Worm (Caenorhabditis elegans) whole organism, early embryonic: ENCODE data around the gene Y54G2A.16.
A peak's percentile ranks its signal among the peaks of the same experiment; 100 is the strongest.

Source experiments
- B0310.2 ChIP-seq: sonication (generic microtip); optimal IDR thresholded peaks from 2 replicates; lab custom pipeline; 2016; ENCODE audit warnings: mild to moderate bottlenecking, missing genetic modification characterization, missing compliant biosample characterization
- F13C5.2 ChIP-seq: sonication (generic microtip); optimal IDR thresholded peaks from 2 replicates; lab custom pipeline; 2017; ENCODE audit warnings: mild to moderate bottlenecking, missing genetic modification characterization, inconsistent platforms, missing compliant biosample characterization
- aly-1 ChIP-seq: sonication (generic microtip); optimal IDR thresholded peaks from 2 replicates; lab custom pipeline; 2016; ENCODE audit warnings: missing genetic modification characterization, missing compliant biosample characterization
- ama-1 ChIP-seq: fragments of 150-350 bp; optimal IDR thresholded peaks from 2 replicates; lab custom pipeline; 2014
- ceh-13 ChIP-seq: fragments of 200-800 bp; sonication (Bioruptor generic); optimal IDR thresholded peaks from 2 replicates; lab custom pipeline; 2018; ENCODE audit warnings: mild to moderate bottlenecking, missing genetic modification characterization, missing compliant biosample characterization
- ceh-36 ChIP-seq: sonication (generic microtip); optimal IDR thresholded peaks from 2 replicates; lab custom pipeline; 2016; ENCODE audit warnings: missing genetic modification characterization, inconsistent platforms, missing compliant biosample characterization
- ets-7 ChIP-seq: sonication (generic microtip); optimal IDR thresholded peaks from 2 replicates; lab custom pipeline; 2016; ENCODE audit warnings: missing genotype, missing genetic modification characterization, missing compliant biosample characterization
- flt-1 ChIP-seq: fragments of 200-800 bp; sonication (Bioruptor generic); IDR thresholded peaks from 2 replicates; pipeline ENCODE4 v1.3.6; 2022; ENCODE audit warnings: missing genetic modification characterization, missing compliant biosample characterization
- hmbx-1 ChIP-seq: sonication (generic microtip); optimal IDR thresholded peaks from 2 replicates; lab custom pipeline; 2016; ENCODE audit warnings: mild to moderate bottlenecking, missing genetic modification characterization, missing compliant biosample characterization
- hmg-4 ChIP-seq: fragments of 200-800 bp; sonication (Bioruptor generic); optimal IDR thresholded peaks from 2 replicates; lab custom pipeline; 2018; ENCODE audit warnings: mild to moderate bottlenecking, missing genetic modification characterization, missing compliant biosample characterization
- hnd-1 ChIP-seq: sonication (generic microtip); optimal IDR thresholded peaks from 2 replicates; lab custom pipeline; 2016; ENCODE audit warnings: missing genetic modification characterization, missing compliant biosample characterization
- pes-1 ChIP-seq: fragments of 200-800 bp; sonication (Bioruptor generic); IDR thresholded peaks from 2 replicates; pipeline ENCODE4 v1.3.6; 2022; ENCODE audit warnings: missing genetic modification reagents, missing genetic modification characterization, missing compliant biosample characterization
- scrt-1 ChIP-seq: fragments of 200-800 bp; sonication (Bioruptor generic); IDR thresholded peaks from 2 replicates; pipeline ENCODE4 v1.3.6; 2022; ENCODE audit warnings: missing genetic modification characterization, missing compliant biosample characterization
- sea-1 ChIP-seq: fragments of 200-800 bp; sonication (Bioruptor generic); conservative IDR thresholded peaks from 2 replicates; pipeline ENCODE4 v1.3.6; 2022; ENCODE audit warnings: missing genetic modification characterization, missing compliant biosample characterization
- tbx-11 ChIP-seq: fragments of 200-800 bp; sonication (Bioruptor generic); IDR thresholded peaks from 2 replicates; pipeline ENCODE4 v1.3.6; 2022; ENCODE audit warnings: missing genetic modification characterization, missing compliant biosample characterization
- tbx-37 ChIP-seq: fragments of 200-800 bp; sonication (Bioruptor generic); conservative IDR thresholded peaks from 2 replicates; pipeline ENCODE4 v1.3.6; 2022; ENCODE audit warnings: missing genetic modification reagents, missing genetic modification characterization, missing compliant biosample characterization
- tra-4 ChIP-seq: sonication (generic microtip); optimal IDR thresholded peaks from 2 replicates; lab custom pipeline; 2017; ENCODE audit warnings: missing genetic modification characterization, missing compliant biosample characterization

Gene Y54G2A.16

DNA sequence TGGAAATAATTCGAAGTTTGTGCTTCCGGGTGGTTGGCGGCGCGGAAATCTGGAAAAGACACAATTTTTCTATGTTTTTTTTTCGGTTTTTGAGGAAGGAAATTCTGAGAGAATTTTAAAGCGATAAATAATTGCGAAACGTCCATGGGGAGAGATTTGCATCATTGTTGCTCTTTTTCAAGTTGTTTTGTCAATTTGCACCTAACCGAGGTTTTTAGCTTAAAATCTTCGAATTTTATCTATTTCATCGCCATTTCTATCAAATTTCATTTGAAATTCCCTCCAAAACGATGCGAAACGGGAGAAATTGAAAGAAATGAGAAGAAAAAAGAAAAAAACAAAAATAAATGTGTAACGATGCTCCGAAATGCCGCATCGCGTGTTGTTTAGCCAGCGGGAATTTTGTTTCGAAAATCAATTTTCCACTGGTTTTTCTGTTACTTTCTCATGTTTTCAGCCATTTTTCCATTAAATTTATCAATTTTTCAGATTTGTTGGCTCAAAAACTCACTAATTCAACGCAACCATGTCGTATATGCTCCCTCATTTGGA, 25.8 kb upstream of the Y54G2A.16 start, which contains the start of the genes nprt-1 and dib-1:
Gene nprt-1 (minus strand): TSS at position 51 of the 552 bp plus-strand sequence.
Gene dib-1 (plus strand): TSS at position 482 of the 552 bp plus-strand sequence.
- TF ChIP-seq B0310.2 (tag; lab: Kevin White, UChicago) (no peak), pes-1 (GFP tag; lab: Robert Waterston, UW) (no peak), scrt-1 (GFP tag; lab: Robert Waterston, UW) (no peak), F13C5.2 (tag; lab: Kevin White, UChicago) (peak; percentile 21), tbx-37 (GFP tag; lab: Robert Waterston, UW) (no peak), sea-1 (GFP tag; lab: Robert Waterston, UW) (no peak)

DNA sequence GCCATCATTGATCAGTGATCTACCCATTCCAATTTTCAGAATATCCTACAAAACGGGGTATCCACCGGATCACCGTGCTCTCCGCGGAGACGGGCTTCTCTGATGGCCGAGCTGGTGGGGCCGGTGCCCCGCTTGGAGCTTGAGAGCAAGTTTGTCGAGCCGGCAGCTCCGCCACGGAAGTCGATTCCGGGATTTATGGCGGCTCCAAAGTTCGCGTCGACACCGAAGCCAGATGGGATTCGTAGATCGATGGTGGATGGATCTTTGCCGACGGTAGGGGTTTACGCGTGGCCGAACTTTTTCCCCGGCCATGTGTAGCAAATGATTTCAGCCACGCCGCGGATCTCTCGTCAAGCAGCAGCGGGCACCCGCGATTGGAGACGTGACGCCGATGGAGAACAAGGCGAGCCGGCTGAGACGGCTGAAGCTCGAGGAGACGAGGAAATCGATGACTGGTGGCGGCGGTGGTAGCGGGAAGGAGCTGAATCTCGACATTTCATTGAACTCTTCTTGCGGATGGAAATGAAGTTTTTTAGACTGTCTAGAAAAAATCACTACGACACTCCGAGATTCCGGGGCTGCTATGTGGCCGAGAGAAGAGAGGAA, 24.0 kb upstream of the Y54G2A.16 start:
- TF ChIP-seq F13C5.2 (tag; lab: Kevin White, UChicago) (no peak), sea-1 (GFP tag; lab: Robert Waterston, UW) (no peak), flt-1 (no peak), aly-1 (no peak), hmbx-1 (tag; lab: Kevin White, UChicago) (no peak), hmg-4 (GFP tag; lab: Kevin White, UChicago) (no peak), B0310.2 (tag; lab: Kevin White, UChicago) (no peak), hnd-1 (tag; lab: Kevin White, UChicago) (no peak), ceh-13 (GFP tag; lab: Kevin White, UChicago) (no peak), tbx-37 (GFP tag; lab: Robert Waterston, UW) (no peak), ama-1 (lab: Kevin White, UChicago) (no peak), ceh-36 (tag; lab: Kevin White, UChicago) (no peak), tbx-11 (GFP tag; lab: Robert Waterston, UW) (no peak), pes-1 (GFP tag; lab: Robert Waterston, UW) (no peak), ets-7 (no peak), tra-4 (no peak)

DNA sequence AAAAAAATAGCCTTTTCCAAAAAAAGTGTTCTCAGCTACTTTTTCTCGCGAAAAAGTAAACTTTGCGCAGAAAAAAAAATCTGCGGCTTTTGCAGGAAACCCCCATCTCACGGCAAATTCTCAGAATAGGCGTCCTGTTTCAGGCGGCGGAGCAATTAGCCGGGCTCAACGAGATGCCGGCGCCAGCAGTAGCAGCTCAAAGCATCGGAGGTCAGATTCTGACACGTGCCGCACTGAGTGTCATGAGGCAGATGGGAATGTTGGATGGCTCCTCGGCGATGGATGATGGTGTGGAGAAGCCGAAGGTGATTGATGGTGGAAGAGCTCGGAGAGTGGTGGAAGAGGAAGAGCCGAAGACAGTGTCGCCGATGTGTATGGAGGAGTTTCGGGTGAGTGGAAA, 22.6 kb upstream of the Y54G2A.16 start:
- TF ChIP-seq pes-1 (GFP tag; lab: Robert Waterston, UW) (no peak), sea-1 (GFP tag; lab: Robert Waterston, UW) (no peak), tbx-11 (GFP tag; lab: Robert Waterston, UW) (no peak), hmg-4 (GFP tag; lab: Kevin White, UChicago) (no peak), ets-7 (no peak), hnd-1 (tag; lab: Kevin White, UChicago) (no peak), B0310.2 (tag; lab: Kevin White, UChicago) (no peak)

DNA sequence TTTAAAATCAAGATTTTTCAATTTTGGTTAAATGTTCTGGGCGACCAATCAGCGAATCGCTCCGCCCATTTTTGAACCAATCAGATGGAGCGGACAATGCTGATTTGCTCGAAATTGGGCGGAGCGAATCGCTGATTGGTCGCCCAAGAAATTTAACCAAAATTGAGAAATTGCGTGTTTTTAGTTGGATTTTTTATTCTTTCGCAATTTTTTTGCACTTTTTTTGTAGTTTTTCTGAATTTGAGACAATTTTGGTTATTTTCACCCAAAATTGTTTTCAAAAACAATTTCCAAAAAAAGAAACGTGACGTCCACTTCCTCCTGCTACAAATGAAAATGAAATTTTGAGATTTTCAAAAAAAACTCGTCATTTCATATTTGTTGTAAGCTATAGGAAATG, 22.0 kb upstream of the Y54G2A.16 start, which contains the start of gene dml-1:
Gene dml-1 (plus strand): TSS at position 301 of the 400 bp plus-strand sequence.
- TF ChIP-seq ets-7: no peak
- TF ChIP-seq pes-1 (GFP tag; lab: Robert Waterston, UW): no peak
- no peak for TF ChIP-seq tra-4
- TF ChIP-seq ama-1 (lab: Kevin White, UChicago): no peak
- TF ChIP-seq scrt-1 (GFP tag; lab: Robert Waterston, UW): no peak

DNA sequence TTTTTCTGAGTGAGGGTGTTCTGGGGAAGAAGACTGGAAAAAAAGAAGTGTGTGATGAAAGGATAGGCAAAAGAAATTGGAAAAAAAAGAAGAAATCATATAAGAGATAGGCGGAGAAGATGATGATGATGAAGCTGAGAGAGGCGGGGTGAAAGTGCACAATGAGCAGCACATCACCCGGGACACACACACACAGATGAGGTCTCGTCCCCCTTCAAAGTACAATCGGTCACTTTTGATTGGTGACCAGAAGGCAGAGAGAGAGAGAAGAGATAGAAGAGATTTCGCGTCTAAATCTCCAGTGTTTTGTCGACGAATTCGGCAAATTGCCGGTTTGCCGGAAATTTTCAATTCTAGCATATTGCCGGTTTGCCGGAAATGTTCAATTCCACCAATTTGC, 20.6 kb upstream of the Y54G2A.16 start:
- TF ChIP-seq hmg-4 (GFP tag; lab: Kevin White, UChicago) (no peak), sea-1 (GFP tag; lab: Robert Waterston, UW) (no peak), tbx-11 (GFP tag; lab: Robert Waterston, UW) (no peak), ama-1 (lab: Kevin White, UChicago) (no peak), F13C5.2 (tag; lab: Kevin White, UChicago) (no peak), tbx-37 (GFP tag; lab: Robert Waterston, UW) (no peak), ets-7 (no peak), ceh-13 (GFP tag; lab: Kevin White, UChicago) (no peak), tra-4 (no peak), aly-1 (no peak), scrt-1 (GFP tag; lab: Robert Waterston, UW) (no peak), hmbx-1 (tag; lab: Kevin White, UChicago) (no peak), pes-1 (GFP tag; lab: Robert Waterston, UW) (no peak), ceh-36 (tag; lab: Kevin White, UChicago) (no peak), hnd-1 (tag; lab: Kevin White, UChicago) (no peak), B0310.2 (tag; lab: Kevin White, UChicago) (no peak), flt-1 (no peak)

DNA sequence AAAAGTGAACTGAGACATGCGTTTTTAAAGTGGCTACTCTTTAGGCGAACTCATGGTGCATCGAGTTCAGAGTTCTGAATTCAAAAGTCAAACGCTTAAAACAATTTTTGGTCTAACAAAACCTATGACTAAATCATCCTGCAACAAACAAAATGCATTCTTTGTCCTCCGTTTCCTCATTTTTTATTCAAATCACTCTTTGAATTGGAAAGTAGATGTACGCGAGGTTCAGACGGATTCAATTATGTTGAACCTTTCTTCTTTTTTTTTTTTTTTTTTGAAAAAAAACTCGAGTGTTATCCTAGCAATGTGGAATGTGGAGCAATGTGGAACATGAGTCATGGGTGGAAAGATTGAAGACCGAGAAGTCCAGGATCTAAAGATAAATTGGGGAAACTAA, 5.9 kb downstream of the Y54G2A.16 start:
- no peak for TF ChIP-seq ceh-13 (GFP tag; lab: Kevin White, UChicago)

DNA sequence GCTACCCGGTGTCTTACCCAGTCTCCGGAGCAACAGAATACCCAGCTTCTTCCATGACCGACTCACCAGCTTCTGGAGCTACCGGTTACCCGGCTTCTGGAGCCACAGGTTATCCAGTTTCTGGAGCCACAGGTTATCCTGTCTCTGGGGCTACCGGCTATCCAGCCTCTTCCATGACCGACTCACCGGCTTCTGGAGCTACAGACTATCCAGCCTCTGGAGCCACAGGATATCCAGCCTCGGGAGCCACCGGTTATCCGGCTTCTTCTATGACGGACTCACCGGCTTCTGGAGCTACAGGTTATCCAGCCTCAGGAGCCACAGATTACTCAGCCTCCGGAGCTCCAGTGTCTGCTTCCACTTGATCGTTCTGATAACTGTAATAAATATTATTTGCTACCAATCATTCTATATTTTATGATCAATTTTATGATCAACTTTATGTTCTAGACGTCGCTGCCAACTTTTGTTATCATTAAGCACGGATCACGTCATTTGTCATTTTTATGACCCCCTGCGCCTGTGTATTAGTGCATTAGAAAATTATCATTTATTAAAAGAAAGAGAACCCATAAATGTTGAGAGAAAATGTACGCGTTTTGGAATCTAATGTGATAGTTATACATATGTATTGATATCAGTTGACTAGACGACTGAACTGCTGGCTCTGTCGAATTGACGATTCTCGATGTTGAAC, 9.4 kb downstream of the Y54G2A.16 start:
- TF ChIP-seq tra-4 (no peak), hmbx-1 (tag; lab: Kevin White, UChicago) (no peak)

DNA sequence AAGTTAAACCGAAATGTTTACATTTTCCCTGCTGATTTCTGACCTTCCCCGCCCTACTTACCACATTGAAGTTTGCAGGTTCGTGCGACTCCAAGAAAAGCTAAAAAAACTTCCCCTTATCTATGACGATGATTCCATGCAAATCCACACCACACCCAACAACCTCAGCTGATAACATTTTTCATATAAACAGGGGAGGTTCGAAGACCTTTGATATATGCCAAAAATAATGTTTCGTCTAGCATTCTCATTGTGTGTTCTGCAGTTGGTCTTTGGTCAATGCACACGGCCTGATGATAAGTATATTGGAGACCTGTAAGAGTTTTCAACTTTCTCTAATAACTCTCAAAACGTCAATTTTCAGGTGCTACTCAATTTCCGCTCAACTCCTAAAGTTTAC, 10.5 kb downstream of the Y54G2A.16 start:
- TF ChIP-seq aly-1 (no peak), hmbx-1 (tag; lab: Kevin White, UChicago) (no peak), tra-4 (no peak), tbx-37 (GFP tag; lab: Robert Waterston, UW) (no peak), hnd-1 (tag; lab: Kevin White, UChicago) (no peak), ceh-36 (tag; lab: Kevin White, UChicago) (no peak), sea-1 (GFP tag; lab: Robert Waterston, UW) (no peak), ceh-13 (GFP tag; lab: Kevin White, UChicago) (no peak), hmg-4 (GFP tag; lab: Kevin White, UChicago) (no peak), scrt-1 (GFP tag; lab: Robert Waterston, UW) (no peak), pes-1 (GFP tag; lab: Robert Waterston, UW) (no peak), ets-7 (no peak), tbx-11 (GFP tag; lab: Robert Waterston, UW) (no peak), flt-1 (no peak), B0310.2 (tag; lab: Kevin White, UChicago) (no peak)
